Worm (Caenorhabditis elegans) whole organism, young adult: ENCODE results near the gene F13A7.11.

Source experiments
- D2030.7 ChIP-seq: fragments of 200-800 bp; sonication (Bioruptor generic); IDR thresholded peaks from 2 replicates; pipeline ENCODE4 v1.3.6; 2022; ENCODE audit warnings: missing genetic modification reagents, missing genetic modification characterization, missing compliant biosample characterization
- K12H6.12 ChIP-seq: fragments of 200-800 bp; sonication (Bioruptor generic); optimal IDR thresholded peaks from 2 replicates; lab custom pipeline; 2018; ENCODE audit warnings: mild to moderate bottlenecking, missing genetic modification characterization, missing compliant biosample characterization
- nhr-120 ChIP-seq: fragments of 200-800 bp; sonication (Bioruptor generic); IDR thresholded peaks from 2 replicates; pipeline ENCODE4 v1.3.6; 2022; ENCODE audit warnings: missing genetic modification characterization, missing compliant biosample characterization
- pbrm-1 ChIP-seq: fragments of 200-800 bp; sonication (Bioruptor generic); IDR thresholded peaks from 2 replicates; pipeline ENCODE4 v1.3.6; 2022; ENCODE audit warnings: missing genetic modification reagents, missing genetic modification characterization, missing compliant biosample characterization
- pha-4 ChIP-seq: fragments of 150-350 bp; sonication (generic microtip); optimal IDR thresholded peaks from 2 replicates; lab custom pipeline; 2014; ENCODE audit warnings: missing biosample characterization, missing genetic modification reagents, missing genetic modification characterization
- snpc-4 ChIP-seq, 5 experiments: fragments of 150-350 bp in 1 of 5; sonication (generic microtip) in 4 of 5; optimal IDR thresholded peaks; 2 replicates each; lab custom pipeline; 2014 to 2018; ENCODE audit warnings: missing genetic modification characterization in 5 of 5, missing biosample characterization in 3 of 5, antibody characterized with exemption in 2 of 5, mild to moderate bottlenecking in 2 of 5, missing compliant biosample characterization in 2 of 5, missing genotype in 2 of 5, moderate library complexity in 2 of 5, missing genetic modification reagents in 1 of 5
- tlf-1 ChIP-seq: fragments of 200-800 bp; sonication (Bioruptor generic); optimal IDR thresholded peaks from 2 replicates; lab custom pipeline; 2018; ENCODE audit warnings: mild to moderate bottlenecking, missing genetic modification characterization, missing compliant biosample characterization
- unc-130 ChIP-seq: sonication (generic microtip); optimal IDR thresholded peaks from 2 replicates; lab custom pipeline; 2016; ENCODE audit warnings: missing genetic modification reagents, missing genetic modification characterization, missing compliant biosample characterization

DNA sequence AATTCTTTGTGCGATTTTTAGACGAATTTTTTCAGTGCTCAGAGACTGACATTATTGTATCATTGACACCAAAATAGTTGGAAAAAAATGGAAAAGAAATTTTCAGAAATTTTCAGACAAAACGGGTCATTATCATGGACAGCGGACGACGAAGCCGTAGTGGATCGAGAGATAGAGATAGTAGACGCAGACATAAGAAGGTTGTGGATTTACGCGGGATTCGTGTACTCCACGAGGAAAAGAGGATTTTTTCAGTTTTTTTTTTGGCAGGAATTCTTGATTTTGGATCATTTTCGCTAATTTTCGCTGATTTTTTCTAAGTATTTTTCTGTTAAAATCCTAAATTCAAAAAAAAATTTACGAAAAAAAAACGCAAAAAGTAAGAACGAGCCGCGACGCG is 27.5 kb downstream of the F13A7.11 start, which contains the start of gene W08G11.3:
- TF ChIP-seq unc-130 (GFP tag; lab: Kevin White, UChicago), result no peak
- TF ChIP-seq snpc-4 (GFP tag; optimal IDR thresholded peaks at IDR 0.05; lab: Kevin White, UChicago), result no peak
- TF ChIP-seq snpc-4 (tag; optimal IDR thresholded peaks at IDR 0.05; lab: Kevin White, UChicago), result no peak
- no peak for TF ChIP-seq pbrm-1 (GFP tag; lab: Robert Waterston, UW)
- TF ChIP-seq nhr-120 (GFP tag; lab: Robert Waterston, UW), result no peak
- TF ChIP-seq pha-4 (tag; lab: Kevin White, UChicago), result no peak
- no peak for TF ChIP-seq D2030.7 (GFP tag; lab: Robert Waterston, UW)
- no peak for TF ChIP-seq K12H6.12 (tag; lab: Kevin White, UChicago)
- no peak for TF ChIP-seq tlf-1 (GFP tag; lab: Kevin White, UChicago)
